Worm (Caenorhabditis elegans) whole organism, midembryonic: ENCODE results near the gene C14B9.3.

Experiments
- T22C8.4 ChIP-seq: fragments of 200-800 bp; sonication (Bioruptor generic); IDR thresholded peaks from 2 replicates; pipeline ENCODE4 v1.3.6; 2022; ENCODE audit warnings: missing genetic modification characterization, missing compliant biosample characterization
- cog-1 ChIP-seq: sonication (generic microtip); optimal IDR thresholded peaks from 2 replicates; lab custom pipeline; 2016; ENCODE audit warnings: missing genetic modification characterization, missing compliant biosample characterization
- flt-1 ChIP-seq: fragments of 200-800 bp; sonication (Bioruptor generic); IDR thresholded peaks from 2 replicates; pipeline ENCODE4 v1.3.6; 2022; ENCODE audit warnings: missing genetic modification characterization, missing compliant biosample characterization
- klf-2 ChIP-seq: fragments of 200-800 bp; sonication (Bioruptor generic); conservative IDR thresholded peaks from 2 replicates; pipeline ENCODE4 v1.3.6; 2022; ENCODE audit warnings: missing genetic modification reagents, missing genetic modification characterization, missing compliant biosample characterization
- med-1 ChIP-seq: sonication (generic microtip); optimal IDR thresholded peaks from 2 replicates; lab custom pipeline; 2017; ENCODE audit warnings: missing genetic modification characterization, mild to moderate bottlenecking, missing compliant biosample characterization, antibody characterized with exemption, missing genetic modification reagents; ENCODE audit not compliant: insufficient read depth
- ref-1 ChIP-seq: fragments of 200-800 bp; sonication (Bioruptor generic); conservative IDR thresholded peaks from 2 replicates; pipeline ENCODE4 v1.3.6; 2022; ENCODE audit warnings: missing genetic modification reagents, missing genetic modification characterization, missing compliant biosample characterization
- tab-1 ChIP-seq: fragments of 200-800 bp; sonication (Bioruptor generic); IDR thresholded peaks from 2 replicates; pipeline ENCODE4 v1.3.6; 2022; ENCODE audit warnings: missing genetic modification characterization, missing compliant biosample characterization
- ztf-23 ChIP-seq: fragments of 200-800 bp; sonication (Bioruptor generic); IDR thresholded peaks from 2 replicates; pipeline ENCODE4 v1.3.6; 2022; ENCODE audit warnings: missing genetic modification reagents, missing genetic modification characterization, missing compliant biosample characterization
- ztf-29 ChIP-seq: fragments of 200-800 bp; sonication (Bioruptor generic); IDR thresholded peaks from 2 replicates; pipeline ENCODE4 v1.3.6; 2022; ENCODE audit warnings: missing genetic modification reagents, missing genetic modification characterization, missing compliant biosample characterization

The C14B9.3 gene

ce11 chrIII:8109459-8110057, 968 bp downstream of the C14B9.3 start:
- TF ChIP-seq klf-2 (peak; percentile 75; the same call in 1 of the 2 replicates), tab-1 (GFP tag; lab: Robert Waterston, UW) (peak; percentile 89), T22C8.4 (GFP tag; lab: Robert Waterston, UW) (peak; percentile 83), flt-1 (GFP tag; lab: Robert Waterston, UW) (peak; percentile 94), ref-1 (GFP tag; lab: Robert Waterston, UW) (peak; percentile 83), cog-1 (tag; lab: Kevin White, UChicago) (peak; percentile 86), ztf-29 (GFP tag; lab: Robert Waterston, UW) (peak; percentile 77), med-1 (GFP tag; lab: Kevin White, UChicago) (peak; percentile 44), ztf-23 (GFP tag; lab: Robert Waterston, UW) (peak; percentile 91)

- no peak for TF ChIP-seq ref-1 (GFP tag; lab: Robert Waterston, UW)
- TF ChIP-seq klf-2: no peak
- no peak for TF ChIP-seq ztf-23 (GFP tag; lab: Robert Waterston, UW)
- TF ChIP-seq tab-1 (GFP tag; lab: Robert Waterston, UW): no peak
- no peak for TF ChIP-seq T22C8.4 (GFP tag; lab: Robert Waterston, UW)
- TF ChIP-seq flt-1 (GFP tag; lab: Robert Waterston, UW): no peak
- no peak for TF ChIP-seq ztf-29 (GFP tag; lab: Robert Waterston, UW)
- TF ChIP-seq med-1 (GFP tag; lab: Kevin White, UChicago): no peak
- TF ChIP-seq cog-1 (tag; lab: Kevin White, UChicago): no peak
Measured at ce11 chrIII:8111347-8111746, 2.8 kb downstream of the C14B9.3 start.

- TF ChIP-seq tab-1 (GFP tag; lab: Robert Waterston, UW) (no peak), med-1 (GFP tag; lab: Kevin White, UChicago) (no peak), T22C8.4 (GFP tag; lab: Robert Waterston, UW) (no peak)
Measured at ce11 chrIII:8115877-8116276, 7.3 kb downstream of the C14B9.3 start.

DNA sequence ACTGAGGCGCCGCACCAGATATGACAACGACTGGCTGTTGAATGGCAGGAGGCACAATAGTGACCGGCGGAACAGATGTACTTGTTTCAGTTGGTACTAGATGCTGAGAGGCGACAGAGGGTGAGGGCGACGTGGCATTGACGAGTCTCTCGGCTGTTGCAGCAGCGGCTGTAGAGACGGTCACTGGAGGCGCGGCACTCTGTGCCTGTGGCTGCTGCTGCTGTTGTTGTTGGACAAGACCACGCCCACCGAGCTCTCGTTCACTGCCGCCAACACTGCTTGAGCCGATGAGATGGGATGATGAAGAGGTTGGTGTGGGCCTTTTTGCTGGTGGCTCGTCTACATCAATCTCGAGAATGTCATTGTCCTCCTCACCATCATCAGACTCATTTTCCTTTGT, 8.6 kb downstream of the C14B9.3 start:
- no peak for TF ChIP-seq med-1 (GFP tag; lab: Kevin White, UChicago)

DNA sequence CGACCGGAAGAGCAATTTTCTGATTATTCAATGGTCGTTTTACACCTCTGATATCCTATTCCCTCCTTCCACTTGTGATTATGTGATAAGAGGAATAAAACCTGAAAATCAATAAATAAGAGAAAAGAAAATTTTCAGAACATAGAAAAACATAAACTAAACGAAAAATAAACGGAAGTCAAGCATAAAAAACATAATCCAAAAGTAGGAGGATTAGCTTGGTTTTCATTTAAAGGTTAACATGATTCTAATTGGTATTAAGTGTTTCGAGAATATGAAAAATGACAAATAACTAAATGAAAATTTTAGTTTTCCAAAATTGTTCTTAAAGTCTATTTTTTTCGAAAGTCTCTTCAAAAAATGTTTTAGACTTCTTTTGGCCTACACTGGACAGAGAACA, 12.5 kb downstream of the C14B9.3 start, which contains the start of gene gei-8:
Gene gei-8, minus strand, starts transcription at position 101 of the 400 bp plus-strand sequence.
- TF ChIP-seq ref-1 (GFP tag; lab: Robert Waterston, UW) (no peak), tab-1 (GFP tag; lab: Robert Waterston, UW) (no peak), T22C8.4 (GFP tag; lab: Robert Waterston, UW) (no peak), ztf-23 (GFP tag; lab: Robert Waterston, UW) (no peak), flt-1 (GFP tag; lab: Robert Waterston, UW) (no peak), klf-2 (no peak), ztf-29 (GFP tag; lab: Robert Waterston, UW) (no peak), cog-1 (tag; lab: Kevin White, UChicago) (no peak), med-1 (GFP tag; lab: Kevin White, UChicago) (no peak)

- TF ChIP-seq flt-1 (GFP tag; lab: Robert Waterston, UW) (no peak), ztf-23 (GFP tag; lab: Robert Waterston, UW) (no peak), T22C8.4 (GFP tag; lab: Robert Waterston, UW) (no peak), ztf-29 (GFP tag; lab: Robert Waterston, UW) (no peak), med-1 (GFP tag; lab: Kevin White, UChicago) (no peak), tab-1 (GFP tag; lab: Robert Waterston, UW) (no peak), klf-2 (no peak), cog-1 (tag; lab: Kevin White, UChicago) (no peak), ref-1 (GFP tag; lab: Robert Waterston, UW) (no peak)
Measured at ce11 chrIII:8121923-8122322, 13.3 kb downstream of the C14B9.3 start.

DNA sequence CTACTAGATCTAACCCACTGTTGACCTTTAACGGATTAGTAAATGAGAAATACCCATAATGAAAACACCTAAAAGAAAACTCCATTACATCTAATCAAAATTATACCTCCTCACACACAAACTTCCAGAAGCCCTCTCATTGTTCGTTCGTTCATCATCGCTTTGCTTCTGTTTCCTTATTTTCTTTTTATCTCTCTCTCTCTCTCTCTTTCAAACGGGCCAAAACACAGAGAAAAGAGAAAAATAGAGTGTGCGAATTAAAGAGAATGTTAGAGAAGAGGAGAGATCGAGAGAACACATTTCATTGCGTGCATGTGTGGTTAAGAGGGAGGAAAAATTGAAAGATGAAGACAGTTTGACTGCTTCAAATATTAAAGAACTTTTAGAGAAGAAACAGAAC, 15.7 kb downstream of the C14B9.3 start:
- TF ChIP-seq ztf-29 (GFP tag; lab: Robert Waterston, UW) (no peak), cog-1 (tag; lab: Kevin White, UChicago) (peak; percentile 21)

ce11 chrIII:8125234-8125633, 16.6 kb downstream of the C14B9.3 start:
- peak; percentile 55; the same call in 1 of the 2 replicates for TF ChIP-seq ztf-29 (GFP tag; lab: Robert Waterston, UW)
- TF ChIP-seq cog-1 (tag; lab: Kevin White, UChicago): peak; percentile 23
- no peak for TF ChIP-seq klf-2
- no peak for TF ChIP-seq ref-1 (GFP tag; lab: Robert Waterston, UW)
- TF ChIP-seq T22C8.4 (GFP tag; lab: Robert Waterston, UW): no peak

DNA sequence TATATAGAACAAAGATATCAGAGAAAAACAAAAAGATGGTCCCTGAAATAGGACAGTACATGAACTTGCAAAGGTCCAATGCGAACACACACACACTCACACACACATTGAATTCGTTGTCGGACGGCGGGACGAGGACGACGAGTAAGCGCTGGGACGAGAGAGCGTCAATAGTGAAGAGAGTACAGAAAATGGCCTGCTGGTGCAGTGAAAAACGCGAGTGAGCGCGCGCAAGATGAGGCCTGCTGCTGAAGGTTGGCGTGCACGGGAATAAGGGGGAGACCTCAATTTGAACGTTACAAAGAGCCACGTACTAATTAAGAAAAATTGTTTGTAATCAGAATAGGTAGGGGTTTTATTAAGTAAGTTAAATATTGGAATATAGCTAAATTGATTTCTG, 18.4 kb downstream of the C14B9.3 start:
- TF ChIP-seq klf-2 (0 out of 2 replicates have a peak, but pooled peaks have one; percentile 11), tab-1 (GFP tag; lab: Robert Waterston, UW) (no peak)

- TF ChIP-seq tab-1 (GFP tag; lab: Robert Waterston, UW) (no peak), ztf-23 (GFP tag; lab: Robert Waterston, UW) (no peak), klf-2 (no peak), flt-1 (GFP tag; lab: Robert Waterston, UW) (no peak), ref-1 (GFP tag; lab: Robert Waterston, UW) (no peak), med-1 (GFP tag; lab: Kevin White, UChicago) (no peak), T22C8.4 (GFP tag; lab: Robert Waterston, UW) (no peak), ztf-29 (GFP tag; lab: Robert Waterston, UW) (no peak), cog-1 (tag; lab: Kevin White, UChicago) (no peak)
Measured at ce11 chrIII:8129195-8129594, 20.6 kb downstream of the C14B9.3 start.
